Fruit fly (Drosophila melanogaster) whole organism, embryonic: ENCODE measurements around the gene frm.

Source experiments
- Bdp1 ChIP-seq: fragments of 200-800 bp; sonication (Bioruptor generic); optimal IDR thresholded peaks from 3 replicates; lab custom pipeline; 2016; ENCODE audit warnings: missing biosample characterization, missing genetic modification characterization
- Bteb2 ChIP-seq: fragments of 200-800 bp; sonication (Bioruptor generic); optimal IDR thresholded peaks from 2 replicates; lab custom pipeline; 2016; ENCODE audit warnings: missing biosample characterization, missing genetic modification characterization
- CG1024 ChIP-seq: fragments of 200-800 bp; sonication (Bioruptor generic); IDR thresholded peaks from 2 replicates; pipeline ENCODE4 v1.3.6; 2022; ENCODE audit warnings: missing biosample characterization, missing genetic modification characterization
- CG10431 ChIP-seq: fragments of 200-800 bp; sonication (Bioruptor generic); optimal IDR thresholded peaks from 3 replicates; lab custom pipeline; 2018; ENCODE audit warnings: missing biosample characterization, mild to moderate bottlenecking, missing genetic modification characterization
- CG10979 ChIP-seq: fragments of 200-800 bp; sonication (Bioruptor generic); optimal IDR thresholded peaks from 2 replicates; lab custom pipeline; 2018; ENCODE audit warnings: missing biosample characterization, mild to moderate bottlenecking, missing genetic modification characterization, moderate library complexity
- CG11093 ChIP-seq: fragments of 200-800 bp; sonication (Bioruptor generic); IDR thresholded peaks from 3 replicates; pipeline ENCODE4 v1.3.6; 2022; ENCODE audit warnings: missing biosample characterization, missing genetic modification characterization
- CG12104 ChIP-seq: fragments of 200-800 bp; sonication (Bioruptor generic); optimal IDR thresholded peaks from 3 replicates; lab custom pipeline; 2016; ENCODE audit warnings: missing biosample characterization, missing genetic modification characterization
- CG12299 ChIP-seq: fragments of 200-800 bp; sonication (Bioruptor generic); optimal IDR thresholded peaks from 2 replicates; lab custom pipeline; 2018; ENCODE audit warnings: missing biosample characterization, mild to moderate bottlenecking, missing genetic modification characterization
- CG12744 ChIP-seq: fragments of 200-800 bp; sonication (Bioruptor generic); optimal IDR thresholded peaks from 2 replicates; lab custom pipeline; 2016; ENCODE audit warnings: missing biosample characterization, missing genetic modification characterization
- CG13287 ChIP-seq: fragments of 200-800 bp; sonication (Bioruptor generic); IDR thresholded peaks from 2 replicates; pipeline ENCODE4 v1.3.6; 2022; ENCODE audit warnings: missing biosample characterization, missing genetic modification characterization; ENCODE audit not compliant: partially characterized antibody
- CG16863 ChIP-seq: fragments of 200-800 bp; sonication (Bioruptor generic); optimal IDR thresholded peaks from 3 replicates; lab custom pipeline; 2016; ENCODE audit warnings: missing biosample characterization, missing genetic modification characterization
- CG17186 ChIP-seq: fragments of 200-800 bp; sonication (Bioruptor generic); optimal IDR thresholded peaks from 3 replicates; lab custom pipeline; 2017; ENCODE audit warnings: missing biosample characterization, missing genetic modification reagents, missing genetic modification characterization
- CG2199 ChIP-seq: fragments of 200-800 bp; sonication (Bioruptor generic); IDR thresholded peaks from 3 replicates; pipeline ENCODE4 v1.3.6; 2022; ENCODE audit warnings: missing biosample characterization, missing genetic modification characterization
- CG30431 ChIP-seq: fragments of 200-800 bp; sonication (Bioruptor generic); optimal IDR thresholded peaks from 2 replicates; lab custom pipeline; 2017; ENCODE audit warnings: missing biosample characterization, missing genetic modification characterization
- CG33557 ChIP-seq: fragments of 200-800 bp; sonication (Bioruptor generic); optimal IDR thresholded peaks from 2 replicates; lab custom pipeline; 2019; ENCODE audit warnings: missing biosample characterization, mild to moderate bottlenecking, missing genetic modification characterization, moderate library complexity
- CG34376 ChIP-seq: fragments of 200-800 bp; sonication (Bioruptor generic); optimal IDR thresholded peaks from 2 replicates; lab custom pipeline; 2018; ENCODE audit warnings: missing biosample characterization, mild to moderate bottlenecking, missing genetic modification characterization
- CG3995 ChIP-seq: fragments of 200-800 bp; sonication (Bioruptor generic); optimal IDR thresholded peaks from 3 replicates; lab custom pipeline; 2016; ENCODE audit warnings: missing biosample characterization, missing genetic modification characterization
- CG6254 ChIP-seq: fragments of 200-800 bp; sonication (Bioruptor generic); optimal IDR thresholded peaks from 3 replicates; lab custom pipeline; 2017; ENCODE audit warnings: mild to moderate bottlenecking, missing biosample characterization, missing genetic modification reagents, missing genetic modification characterization
- CG6272 ChIP-seq: fragments of 200-800 bp; sonication (Bioruptor generic); IDR thresholded peaks from 2 replicates; pipeline ENCODE4 v1.3.6; 2022; ENCODE audit warnings: missing biosample characterization, missing genetic modification characterization
- CG6654 ChIP-seq: fragments of 200-800 bp; sonication (Bioruptor generic); optimal IDR thresholded peaks from 2 replicates; lab custom pipeline; 2017; ENCODE audit warnings: missing biosample characterization, mild to moderate bottlenecking, missing genetic modification characterization
- CG8281 ChIP-seq: fragments of 200-800 bp; sonication (Bioruptor generic); optimal IDR thresholded peaks from 2 replicates; lab custom pipeline; 2018; ENCODE audit warnings: missing biosample characterization, mild to moderate bottlenecking, missing genetic modification characterization, moderate library complexity
- CG9727 ChIP-seq: fragments of 200-800 bp; sonication (Bioruptor generic); optimal IDR thresholded peaks from 3 replicates; lab custom pipeline; 2017; ENCODE audit warnings: missing biosample characterization, mild to moderate bottlenecking, missing genetic modification characterization
- Chrac-16 ChIP-seq: fragments of 200-800 bp; sonication (Bioruptor generic); optimal IDR thresholded peaks from 3 replicates; lab custom pipeline; 2016; ENCODE audit warnings: missing biosample characterization, missing genetic modification characterization
- D19B ChIP-seq: fragments of 200-800 bp; sonication (Bioruptor generic); optimal IDR thresholded peaks from 2 replicates; lab custom pipeline; 2017; ENCODE audit warnings: missing biosample characterization, mild to moderate bottlenecking, missing genetic modification characterization
- Dbx ChIP-seq: fragments of 200-800 bp; sonication (Bioruptor generic); IDR thresholded peaks from 3 replicates; pipeline ENCODE4 v1.3.6; 2022; ENCODE audit warnings: missing biosample characterization, missing genetic modification characterization
- Dip3 ChIP-seq: fragments of 200-800 bp; sonication (Bioruptor generic); optimal IDR thresholded peaks from 3 replicates; lab custom pipeline; 2016; ENCODE audit warnings: missing biosample characterization, missing genetic modification characterization
- Ets65A ChIP-seq: fragments of 200-800 bp; sonication (Bioruptor generic); peaks from one replicate; lab custom pipeline; 2016; ENCODE audit warnings: missing biosample characterization, missing genetic modification characterization
- Fer1 ChIP-seq: fragments of 200-800 bp; sonication (Bioruptor generic); optimal IDR thresholded peaks from 2 replicates; lab custom pipeline; 2017; ENCODE audit warnings: missing biosample characterization, mild to moderate bottlenecking, missing genetic modification characterization
- Med ChIP-seq: fragments of 200-800 bp; sonication (Bioruptor generic); peaks from one replicate; lab custom pipeline; 2016; ENCODE audit warnings: missing biosample characterization, missing genetic modification characterization, mild to moderate bottlenecking, inconsistent platforms, moderate library complexity
- Mrtf ChIP-seq: fragments of 200-800 bp; sonication (Bioruptor generic); IDR thresholded peaks from 3 replicates; pipeline ENCODE4 v1.3.6; 2022; ENCODE audit warnings: missing biosample characterization, missing genetic modification characterization
- Ravus ChIP-seq: fragments of 200-800 bp; sonication (Bioruptor generic); IDR thresholded peaks from 2 replicates; pipeline ENCODE4 v1.3.6; 2022; ENCODE audit warnings: missing biosample characterization, missing genetic modification characterization
- Sox100B ChIP-seq: fragments of 200-800 bp; sonication (Bioruptor generic); optimal IDR thresholded peaks from 3 replicates; lab custom pipeline; 2018; ENCODE audit warnings: missing biosample characterization, mild to moderate bottlenecking, missing genetic modification characterization
- Sox102F ChIP-seq: fragments of 200-800 bp; sonication (Bioruptor generic); optimal IDR thresholded peaks from 2 replicates; lab custom pipeline; 2018; ENCODE audit warnings: missing biosample characterization, mild to moderate bottlenecking, missing genetic modification characterization, moderate library complexity
- Vsx1 ChIP-seq: fragments of 200-800 bp; sonication (Bioruptor generic); optimal IDR thresholded peaks from 2 replicates; lab custom pipeline; 2017; ENCODE audit warnings: missing biosample characterization, mild to moderate bottlenecking, missing genetic modification characterization, missing genetic modification reagents
- Xbp1 ChIP-seq: fragments of 200-800 bp; sonication (Bioruptor generic); optimal IDR thresholded peaks from 3 replicates; lab custom pipeline; 2016; ENCODE audit warnings: missing biosample characterization, mild to moderate bottlenecking, missing genetic modification characterization
- bsh ChIP-seq, 2 experiments: fragments of 200-800 bp; sonication (Bioruptor generic); optimal IDR thresholded peaks; 2 replicates each; lab custom pipeline; 2017 to 2018; ENCODE audit warnings: mild to moderate bottlenecking in 2 of 2, missing biosample characterization in 2 of 2, missing genetic modification characterization in 2 of 2, moderate library complexity in 1 of 2
- cg ChIP-seq: fragments of 200-800 bp; sonication (Bioruptor generic); optimal IDR thresholded peaks from 3 replicates; lab custom pipeline; 2019; ENCODE audit warnings: missing biosample characterization, mild to moderate bottlenecking, missing genetic modification characterization, moderate library complexity
- dan ChIP-seq: fragments of 200-800 bp; sonication (Bioruptor generic); IDR thresholded peaks from 2 replicates; pipeline ENCODE4 v1.3.6; 2022; ENCODE audit warnings: missing biosample characterization, missing genetic modification characterization
- gfzf ChIP-seq: fragments of 200-800 bp; sonication (Bioruptor generic); optimal IDR thresholded peaks from 2 replicates; lab custom pipeline; 2016; ENCODE audit warnings: missing biosample characterization, mild to moderate bottlenecking, missing genetic modification characterization, moderate library complexity
- gsb ChIP-seq: fragments of 200-800 bp; sonication (Bioruptor generic); IDR thresholded peaks from 2 replicates; pipeline ENCODE4 v1.3.6; 2022; ENCODE audit warnings: missing biosample characterization, missing genetic modification characterization
- ham ChIP-seq: fragments of 200-800 bp; sonication (Bioruptor generic); IDR thresholded peaks from 2 replicates; pipeline ENCODE4 v1.3.6; 2022; ENCODE audit warnings: missing biosample characterization, missing genetic modification characterization
- inv ChIP-seq: fragments of 200-800 bp; sonication (Bioruptor generic); IDR thresholded peaks from 2 replicates; pipeline ENCODE4 v1.3.6; 2022; ENCODE audit warnings: missing biosample characterization, missing genetic modification characterization; ENCODE audit not compliant: partially characterized antibody
- lbe ChIP-seq: fragments of 200-800 bp; sonication (Bioruptor generic); optimal IDR thresholded peaks from 2 replicates; lab custom pipeline; 2016; ENCODE audit warnings: missing biosample characterization, mild to moderate bottlenecking, missing genetic modification characterization
- oc ChIP-seq: fragments of 200-800 bp; sonication (Bioruptor generic); optimal IDR thresholded peaks from 2 replicates; lab custom pipeline; 2018; ENCODE audit warnings: missing biosample characterization, mild to moderate bottlenecking, missing genetic modification characterization, moderate library complexity
- shn ChIP-seq: fragments of 200-800 bp; sonication (Bioruptor generic); optimal IDR thresholded peaks from 3 replicates; lab custom pipeline; 2016; ENCODE audit warnings: missing biosample characterization, missing genetic modification characterization
- slou ChIP-seq: fragments of 200-800 bp; sonication (Bioruptor generic); optimal IDR thresholded peaks from 3 replicates; lab custom pipeline; 2016; ENCODE audit warnings: missing biosample characterization, missing genetic modification characterization
- so ChIP-seq: fragments of 200-800 bp; sonication (Bioruptor generic); IDR thresholded peaks from 3 replicates; pipeline ENCODE4 v1.3.6; 2022; ENCODE audit warnings: missing biosample characterization, missing genetic modification characterization
- stc ChIP-seq: fragments of 200-800 bp; sonication (Bioruptor generic); IDR thresholded peaks from 2 replicates; pipeline ENCODE4 v1.3.6; 2022; ENCODE audit warnings: missing biosample characterization, missing genetic modification characterization
- zen2 ChIP-seq: fragments of 200-800 bp; sonication (Bioruptor generic); IDR thresholded peaks from 3 replicates; pipeline ENCODE4 v1.3.6; 2022; ENCODE audit warnings: missing biosample characterization, missing genetic modification characterization; ENCODE audit not compliant: partially characterized antibody

frm gene

dm6 chr3L:5577250-5578138 lies 26.5 kb upstream of the frm start, which contains the start of gene Msr-110 (continued):
- peak; percentile 79 for TF ChIP-seq shn (GFP tag; lab: Kevin White, UChicago)
- TF ChIP-seq CG13287 (GFP tag; lab: Robert Waterston, UW), result no peak
- peak; percentile 56 for TF ChIP-seq Ravus (GFP tag; lab: Robert Waterston, UW)
- TF ChIP-seq so (GFP tag; lab: Robert Waterston, UW), result peak; percentile 90
- TF ChIP-seq slou (GFP tag; lab: Kevin White, UChicago), result peak; percentile 68
- peak; percentile 71 for TF ChIP-seq CG6254 (GFP tag; lab: Kevin White, UChicago)
- peak; percentile 90 for TF ChIP-seq Fer1
- peak; percentile 84 for TF ChIP-seq CG34376 (GFP tag; lab: Kevin White, UChicago)
- TF ChIP-seq Vsx1 (GFP tag; lab: Kevin White, UChicago), result peak; percentile 75
- peak; percentile 77 for TF ChIP-seq CG8281 (tag; lab: Kevin White, UChicago)
- TF ChIP-seq CG6272 (GFP tag; lab: Robert Waterston, UW), result peak; percentile 81
- peak; percentile 87 to 96 for TF ChIP-seq bsh (GFP tag; optimal IDR thresholded peaks at IDR 0.05; lab: Kevin White, UChicago)
- no peak for TF ChIP-seq inv
- peak; percentile 79 for TF ChIP-seq CG16863
- peak; percentile 71 for TF ChIP-seq CG12104
- TF ChIP-seq D19B (GFP tag; lab: Kevin White, UChicago), result peak; percentile 83
- TF ChIP-seq CG10979 (tag; lab: Kevin White, UChicago), result peak; percentile 79
- TF ChIP-seq Dbx (GFP tag; lab: Robert Waterston, UW), result peak; percentile 94
- TF ChIP-seq gsb (GFP tag; lab: Robert Waterston, UW), result peak; percentile 76
- peak; percentile 87 for TF ChIP-seq stc (GFP tag; lab: Robert Waterston, UW)
- TF ChIP-seq CG2199 (GFP tag; lab: Robert Waterston, UW), result no peak; the same call in 2 of the 3 replicates
- peak; percentile 54 for TF ChIP-seq CG10431 (GFP tag; lab: Kevin White, UChicago)
- TF ChIP-seq CG33557 (GFP tag; lab: Kevin White, UChicago), result no peak
- peak; percentile 36 for TF ChIP-seq ham (GFP tag; lab: Robert Waterston, UW)
- peak; percentile 65 for TF ChIP-seq Chrac-16 (GFP tag; lab: Kevin White, UChicago)
- peak; percentile 52 for TF ChIP-seq Bteb2 (GFP tag; lab: Kevin White, UChicago)
- TF ChIP-seq dan, result peak; percentile 35; the same call in 1 of the 2 replicates
- TF ChIP-seq CG12299, result peak; percentile 90
- TF ChIP-seq lbe (GFP tag; lab: Kevin White, UChicago), result peak; percentile 58
- TF ChIP-seq Xbp1 (GFP tag; lab: Kevin White, UChicago), result peak; percentile 80
- TF ChIP-seq CG1024, result peak; percentile 49; the same call in 1 of the 2 replicates
- peak; percentile 94 for TF ChIP-seq Sox100B (GFP tag; lab: Kevin White, UChicago)
- peak; percentile 98 for TF ChIP-seq Ets65A (GFP tag; lab: Kevin White, UChicago)
- TF ChIP-seq CG30431 (GFP tag; lab: Kevin White, UChicago), result peak; percentile 67
- peak; percentile 69 for TF ChIP-seq cg (GFP tag; lab: Kevin White, UChicago)
- TF ChIP-seq gfzf, result no peak
- peak; percentile 77 for TF ChIP-seq CG9727 (GFP tag; lab: Kevin White, UChicago)
- peak; percentile 84 for TF ChIP-seq Mrtf
- peak; percentile 49 for TF ChIP-seq CG3995 (GFP tag; lab: Kevin White, UChicago)
- TF ChIP-seq zen2 (GFP tag; lab: Robert Waterston, UW), result no peak
- TF ChIP-seq Dip3 (GFP tag; lab: Kevin White, UChicago), result peak; percentile 70
- peak; percentile 93 for TF ChIP-seq Sox102F (GFP tag; lab: Kevin White, UChicago)
- peak; percentile 95 for TF ChIP-seq Med (GFP tag; lab: Kevin White, UChicago)
- peak; percentile 91 for TF ChIP-seq CG11093 (GFP tag; lab: Robert Waterston, UW)
- peak; percentile 67 for TF ChIP-seq CG6654 (GFP tag; lab: Kevin White, UChicago)
- peak; percentile 13 for TF ChIP-seq CG17186
- TF ChIP-seq Bdp1 (GFP tag; lab: Kevin White, UChicago), result peak; percentile 61
- peak; percentile 73 for TF ChIP-seq CG12744
- TF ChIP-seq oc, result peak; percentile 94
